Worm (Caenorhabditis elegans) whole organism, young adult: ENCODE results near the gene ptc-1.

Source experiments
- B0261.1 ChIP-seq: sonication (generic microtip); optimal IDR thresholded peaks from 2 replicates; lab custom pipeline; 2016; ENCODE audit warnings: mild to moderate bottlenecking, missing genetic modification characterization, moderate library complexity, missing compliant biosample characterization
- B0336.3 ChIP-seq: fragments of 200-800 bp; sonication (Bioruptor generic); IDR thresholded peaks from 2 replicates; pipeline ENCODE4 v1.3.6; 2022; ENCODE audit warnings: missing genetic modification characterization, missing compliant biosample characterization
- C17E4.6 ChIP-seq: fragments of 200-800 bp; sonication (Bioruptor generic); IDR thresholded peaks from 2 replicates; pipeline ENCODE4 v1.3.6; 2022; ENCODE audit warnings: missing genetic modification reagents, missing genetic modification characterization, missing compliant biosample characterization
- D2030.7 ChIP-seq: fragments of 200-800 bp; sonication (Bioruptor generic); IDR thresholded peaks from 2 replicates; pipeline ENCODE4 v1.3.6; 2022; ENCODE audit warnings: missing genetic modification reagents, missing genetic modification characterization, missing compliant biosample characterization
- F22D6.2 ChIP-seq: sonication (generic microtip); optimal IDR thresholded peaks from 2 replicates; lab custom pipeline; 2016; ENCODE audit warnings: mild to moderate bottlenecking, missing genetic modification characterization, missing compliant biosample characterization
- F33H1.4 ChIP-seq: fragments of 200-800 bp; sonication (Bioruptor generic); IDR thresholded peaks from 2 replicates; pipeline ENCODE4 v1.3.6; 2022; ENCODE audit warnings: missing genetic modification reagents, missing genetic modification characterization, missing compliant biosample characterization
- F49E8.2 ChIP-seq: sonication (generic microtip); optimal IDR thresholded peaks from 3 replicates; lab custom pipeline; 2017; ENCODE audit warnings: missing genetic modification characterization, mild to moderate bottlenecking, missing compliant biosample characterization, antibody characterized with exemption, moderate library complexity; ENCODE audit not compliant: insufficient read depth
- K12H6.12 ChIP-seq: fragments of 200-800 bp; sonication (Bioruptor generic); optimal IDR thresholded peaks from 2 replicates; lab custom pipeline; 2018; ENCODE audit warnings: mild to moderate bottlenecking, missing genetic modification characterization, missing compliant biosample characterization
- Y56A3A.18 ChIP-seq: fragments of 200-800 bp; sonication (Bioruptor generic); IDR thresholded peaks from 2 replicates; pipeline ENCODE4 v1.3.6; 2022; ENCODE audit warnings: missing genetic modification reagents, missing genetic modification characterization, missing compliant biosample characterization
- akir-1 ChIP-seq: fragments of 200-800 bp; sonication (Bioruptor generic); optimal IDR thresholded peaks from 2 replicates; lab custom pipeline; 2018; ENCODE audit warnings: mild to moderate bottlenecking, missing genetic modification characterization, moderate library complexity, missing compliant biosample characterization
- aptf-3 ChIP-seq: fragments of 200-800 bp; sonication (Bioruptor generic); IDR thresholded peaks from 2 replicates; pipeline ENCODE4 v1.3.6; 2022; ENCODE audit warnings: missing genetic modification characterization, missing compliant biosample characterization
- athp-1 ChIP-seq: sonication (generic microtip); optimal IDR thresholded peaks from 2 replicates; lab custom pipeline; 2017; ENCODE audit warnings: mild to moderate bottlenecking, missing genetic modification characterization, missing compliant biosample characterization
- attf-3 ChIP-seq: fragments of 200-800 bp; sonication (Bioruptor generic); conservative IDR thresholded peaks from 2 replicates; pipeline ENCODE4 v1.3.6; 2022; ENCODE audit warnings: missing genetic modification reagents, missing genetic modification characterization, missing compliant biosample characterization
- attf-5 ChIP-seq: fragments of 200-800 bp; sonication (Bioruptor generic); optimal IDR thresholded peaks from 2 replicates; lab custom pipeline; 2018; ENCODE audit warnings: mild to moderate bottlenecking, missing genetic modification characterization, missing compliant biosample characterization
- bed-2 ChIP-seq: fragments of 200-800 bp; sonication (Bioruptor generic); IDR thresholded peaks from 2 replicates; pipeline ENCODE4 v1.3.6; 2022; ENCODE audit warnings: missing genetic modification reagents, missing genetic modification characterization, missing compliant biosample characterization
- ccch-3 ChIP-seq: fragments of 200-800 bp; sonication (Bioruptor generic); optimal IDR thresholded peaks from 2 replicates; lab custom pipeline; 2018; ENCODE audit warnings: mild to moderate bottlenecking, missing genetic modification characterization, missing compliant biosample characterization
- ceh-100 ChIP-seq: fragments of 200-800 bp; sonication (Bioruptor generic); IDR thresholded peaks from 2 replicates; pipeline ENCODE4 v1.3.6; 2022; ENCODE audit warnings: missing genetic modification reagents, missing genetic modification characterization, missing compliant biosample characterization
- ceh-58 ChIP-seq: fragments of 200-800 bp; sonication (Bioruptor generic); IDR thresholded peaks from 2 replicates; pipeline ENCODE4 v1.3.6; 2022; ENCODE audit warnings: missing genetic modification characterization, missing compliant biosample characterization
- ceh-79 ChIP-seq: sonication (generic microtip); optimal IDR thresholded peaks from 2 replicates; lab custom pipeline; 2017; ENCODE audit warnings: mild to moderate bottlenecking, missing genetic modification characterization, missing compliant biosample characterization
- ekl-4 ChIP-seq: fragments of 200-800 bp; sonication (Bioruptor generic); IDR thresholded peaks from 2 replicates; pipeline ENCODE4 v1.3.6; 2022; ENCODE audit warnings: missing genetic modification reagents, missing genetic modification characterization, missing compliant biosample characterization
- gei-17 ChIP-seq: fragments of 200-800 bp; sonication (Bioruptor generic); optimal IDR thresholded peaks from 2 replicates; lab custom pipeline; 2018; ENCODE audit warnings: mild to moderate bottlenecking, missing genetic modification characterization, missing compliant biosample characterization
- hmg-20 ChIP-seq: fragments of 200-800 bp; sonication (Bioruptor generic); IDR thresholded peaks from 2 replicates; pipeline ENCODE4 v1.3.6; 2022; ENCODE audit warnings: missing genetic modification reagents, missing genetic modification characterization, missing compliant biosample characterization
- hrde-1 ChIP-seq: sonication (generic microtip); optimal IDR thresholded peaks from 2 replicates; lab custom pipeline; 2016; ENCODE audit warnings: missing genetic modification characterization, mild to moderate bottlenecking, missing compliant biosample characterization, moderate library complexity, missing genotype, missing genetic modification reagents, borderline replicate concordance
- lin-26 ChIP-seq: fragments of 200-800 bp; sonication (Bioruptor generic); IDR thresholded peaks from 2 replicates; pipeline ENCODE4 v1.3.6; 2022; ENCODE audit warnings: missing genetic modification reagents, missing genetic modification characterization, missing compliant biosample characterization
- lin-40 ChIP-seq: sonication (generic microtip); optimal IDR thresholded peaks from 2 replicates; lab custom pipeline; 2016; ENCODE audit warnings: missing genetic modification characterization, mild to moderate bottlenecking, missing compliant biosample characterization, missing genotype, missing genetic modification reagents
- lin-54 ChIP-seq: fragments of 200-800 bp; sonication (Bioruptor generic); optimal IDR thresholded peaks from 2 replicates; lab custom pipeline; 2018; ENCODE audit warnings: mild to moderate bottlenecking, missing genetic modification characterization, missing compliant biosample characterization
- madf-10 ChIP-seq: sonication (generic microtip); optimal IDR thresholded peaks from 2 replicates; lab custom pipeline; 2016; ENCODE audit warnings: mild to moderate bottlenecking, missing genetic modification characterization, missing compliant biosample characterization
- madf-6 ChIP-seq: fragments of 200-800 bp; sonication (Bioruptor generic); IDR thresholded peaks from 2 replicates; pipeline ENCODE4 v1.3.6; 2022; ENCODE audit warnings: missing genetic modification reagents, missing genetic modification characterization, missing compliant biosample characterization
- mcd-1 ChIP-seq: fragments of 200-800 bp; sonication (Bioruptor generic); IDR thresholded peaks from 2 replicates; pipeline ENCODE4 v1.3.6; 2022; ENCODE audit warnings: missing genetic modification reagents, missing genetic modification characterization, missing compliant biosample characterization
- mel-28 ChIP-seq: sonication (generic microtip); optimal IDR thresholded peaks from 2 replicates; lab custom pipeline; 2016; ENCODE audit warnings: borderline replicate concordance, mild to moderate bottlenecking, missing genetic modification characterization, missing compliant biosample characterization
- nfyb-1 ChIP-seq: fragments of 200-800 bp; sonication (Bioruptor generic); IDR thresholded peaks from 2 replicates; pipeline ENCODE4 v1.3.6; 2022; ENCODE audit warnings: missing genetic modification reagents, missing genetic modification characterization, missing compliant biosample characterization
- nhr-179 ChIP-seq: sonication (generic microtip); optimal IDR thresholded peaks from 2 replicates; lab custom pipeline; 2016; ENCODE audit warnings: mild to moderate bottlenecking, missing genetic modification characterization, missing compliant biosample characterization
- nhr-27 ChIP-seq: fragments of 200-800 bp; sonication (Bioruptor generic); optimal IDR thresholded peaks from 2 replicates; lab custom pipeline; 2018; ENCODE audit warnings: mild to moderate bottlenecking, missing genetic modification characterization, moderate library complexity, missing compliant biosample characterization
- nhr-80 ChIP-seq: sonication (generic microtip); optimal IDR thresholded peaks from 2 replicates; lab custom pipeline; 2016; ENCODE audit warnings: missing genetic modification characterization, missing compliant biosample characterization
- rcor-1 ChIP-seq: fragments of 200-800 bp; sonication (Bioruptor generic); IDR thresholded peaks from 2 replicates; pipeline ENCODE4 v1.3.6; 2022; ENCODE audit warnings: missing genetic modification reagents, missing genetic modification characterization, missing compliant biosample characterization
- rec-8 ChIP-seq, 2 experiments: sonication (generic microtip); optimal IDR thresholded peaks; 2 replicates each; lab custom pipeline; 2016; ENCODE audit warnings: mild to moderate bottlenecking in 2 of 2, missing genetic modification characterization in 2 of 2, missing genetic modification reagents in 2 of 2, missing genotype in 2 of 2, missing biosample characterization in 1 of 2, missing compliant biosample characterization in 1 of 2, moderate library complexity in 1 of 2
- snpc-4 ChIP-seq, 5 experiments: fragments of 150-350 bp in 1 of 5; sonication (generic microtip) in 4 of 5; optimal IDR thresholded peaks; 2 replicates each; lab custom pipeline; 2014 to 2018; ENCODE audit warnings: missing genetic modification characterization in 5 of 5, missing biosample characterization in 3 of 5, antibody characterized with exemption in 2 of 5, mild to moderate bottlenecking in 2 of 5, missing compliant biosample characterization in 2 of 5, missing genotype in 2 of 5, moderate library complexity in 2 of 5, missing genetic modification reagents in 1 of 5
- sptf-2 ChIP-seq: fragments of 200-800 bp; sonication (Bioruptor generic); optimal IDR thresholded peaks from 2 replicates; lab custom pipeline; 2018; ENCODE audit warnings: mild to moderate bottlenecking, missing genetic modification characterization, missing compliant biosample characterization
- tbp1 ChIP-seq: fragments of 200-800 bp; sonication (Bioruptor generic); optimal IDR thresholded peaks from 2 replicates; lab custom pipeline; 2018; ENCODE audit warnings: mild to moderate bottlenecking, missing genetic modification characterization, missing compliant biosample characterization
- tbx-9 ChIP-seq: sonication (generic microtip); optimal IDR thresholded peaks from 2 replicates; lab custom pipeline; 2016; ENCODE audit warnings: borderline replicate concordance, missing genetic modification characterization, inconsistent platforms, missing compliant biosample characterization
- unc-130 ChIP-seq: sonication (generic microtip); optimal IDR thresholded peaks from 2 replicates; lab custom pipeline; 2016; ENCODE audit warnings: missing genetic modification reagents, missing genetic modification characterization, missing compliant biosample characterization
- xnd-1 ChIP-seq: sonication (generic microtip); optimal IDR thresholded peaks from 2 replicates; lab custom pipeline; 2016; ENCODE audit warnings: missing genotype, missing genetic modification reagents, missing genetic modification characterization, missing compliant biosample characterization
- ztf-22 ChIP-seq: fragments of 200-800 bp; sonication (Bioruptor generic); optimal IDR thresholded peaks from 2 replicates; lab custom pipeline; 2018; ENCODE audit warnings: mild to moderate bottlenecking, missing genetic modification characterization, moderate library complexity, missing compliant biosample characterization
- ztf-26 ChIP-seq: sonication (generic microtip); optimal IDR thresholded peaks from 2 replicates; lab custom pipeline; 2017; ENCODE audit warnings: missing genetic modification characterization, missing compliant biosample characterization
- ztf-6 ChIP-seq: fragments of 200-800 bp; sonication (Bioruptor generic); IDR thresholded peaks from 2 replicates; pipeline ENCODE4 v1.3.6; 2022; ENCODE audit warnings: missing genetic modification reagents, missing genetic modification characterization, missing compliant biosample characterization

The ptc-1 gene

ce11 chrII:7866081-7866480, 26.9 kb upstream of the ptc-1 start (continued):
- TF ChIP-seq ztf-6 (no peak), B0261.1 (tag; lab: Kevin White, UChicago) (no peak), C17E4.6 (no peak), ceh-79 (tag; lab: Kevin White, UChicago) (no peak), nhr-80 (no peak), nhr-179 (tag; lab: Kevin White, UChicago) (no peak), nfyb-1 (GFP tag; lab: Robert Waterston, UW) (no peak), rec-8 (tag; optimal IDR thresholded peaks at IDR 0.05; lab: Kevin White, UChicago) (peak in 1 of 2 experiments; percentile 67), tbx-9 (no peak), akir-1 (no peak), D2030.7 (GFP tag; lab: Robert Waterston, UW) (no peak), ztf-26 (tag; lab: Kevin White, UChicago) (no peak), ceh-58 (GFP tag; lab: Robert Waterston, UW) (no peak), nhr-27 (tag; lab: Kevin White, UChicago) (peak; percentile 59), ztf-22 (no peak)

ce11 chrII:7870062-7870461, 23.0 kb upstream of the ptc-1 start, which contains the start of gene ztf-17:
ztf-17 (minus strand) TSS chrII:7870162.
- TF ChIP-seq sptf-2 (GFP tag; lab: Kevin White, UChicago) (no peak), hmg-20 (no peak), mel-28 (no peak)
- TF ChIP-seq, all 124 proteins: peak for 0

- TF ChIP-seq mcd-1 (GFP tag; lab: Robert Waterston, UW) (0 out of 2 replicates have a peak, but pooled peaks have one; percentile 24), lin-40 (tag; lab: Kevin White, UChicago) (no peak), ccch-3 (GFP tag; lab: Kevin White, UChicago) (no peak), attf-5 (GFP tag; lab: Kevin White, UChicago) (peak; percentile 65), Y56A3A.18 (0 out of 2 replicates have a peak, but pooled peaks have one; percentile 37), hrde-1 (tag; lab: Kevin White, UChicago) (peak; percentile 12), F49E8.2 (tag; lab: Kevin White, UChicago) (no peak), ceh-100 (peak; percentile 49; the same call in 1 of the 2 replicates), ekl-4 (GFP tag; lab: Robert Waterston, UW) (peak; percentile 54; the same call in 1 of the 2 replicates), madf-6 (peak; percentile 64), attf-3 (GFP tag; lab: Robert Waterston, UW) (peak; percentile 73), lin-26 (GFP tag; lab: Robert Waterston, UW) (peak; percentile 28; the same call in 1 of the 2 replicates), lin-54 (GFP tag; lab: Kevin White, UChicago) (peak; percentile 51), D2030.7 (GFP tag; lab: Robert Waterston, UW) (peak; percentile 33; the same call in 1 of the 2 replicates), athp-1 (peak; percentile 68), K12H6.12 (tag; lab: Kevin White, UChicago) (peak; percentile 31), tbp1 (GFP tag; lab: Kevin White, UChicago) (peak; percentile 20), ceh-79 (tag; lab: Kevin White, UChicago) (no peak), B0336.3 (0 out of 2 replicates have a peak, but pooled peaks have one; percentile 37), madf-10 (tag; lab: Kevin White, UChicago) (no peak), unc-130 (GFP tag; lab: Kevin White, UChicago) (no peak), gei-17 (no peak), B0261.1 (tag; lab: Kevin White, UChicago) (no peak), rcor-1 (GFP tag; lab: Robert Waterston, UW) (no peak), aptf-3 (no peak), snpc-4 (GFP tag; optimal IDR thresholded peaks at IDR 0.05; lab: Kevin White, UChicago) (no peak), snpc-4 (tag; optimal IDR thresholded peaks at IDR 0.05; lab: Kevin White, UChicago) (peak in 1 of 4 experiments; percentile 39), F33H1.4 (peak; percentile 30; the same call in 1 of the 2 replicates), F22D6.2 (tag; lab: Kevin White, UChicago) (no peak), xnd-1 (tag; lab: Kevin White, UChicago) (peak; percentile 33), bed-2 (GFP tag; lab: Robert Waterston, UW) (no peak)
Measured at ce11 chrII:7870632-7871031, 22.4 kb upstream of the ptc-1 start.
